Worm (Caenorhabditis elegans) whole organism, late embryonic: Measurements from ENCODE around the gene AH6.17.

Experiments
- C38D4.7 ChIP-seq: fragments of 200-800 bp; sonication (Bioruptor generic); optimal IDR thresholded peaks from 2 replicates; lab custom pipeline; 2018; ENCODE audit warnings: mild to moderate bottlenecking, missing genetic modification characterization, moderate library complexity, missing compliant biosample characterization
- K02D7.2 ChIP-seq: sonication (generic microtip); optimal IDR thresholded peaks from 2 replicates; lab custom pipeline; 2017; ENCODE audit warnings: mild to moderate bottlenecking, missing genetic modification characterization, missing compliant biosample characterization
- K09A11.1 ChIP-seq: sonication (generic microtip); optimal IDR thresholded peaks from 2 replicates; lab custom pipeline; 2017; ENCODE audit warnings: antibody characterized with exemption, mild to moderate bottlenecking, missing genetic modification characterization, missing compliant biosample characterization; ENCODE audit not compliant: insufficient read depth
- T23F11.4 ChIP-seq: fragments of 200-800 bp; sonication (Bioruptor generic); optimal IDR thresholded peaks from 2 replicates; lab custom pipeline; 2018; ENCODE audit warnings: mild to moderate bottlenecking, missing genetic modification characterization, missing compliant biosample characterization
- Y22D7AL.16 ChIP-seq: sonication (generic microtip); optimal IDR thresholded peaks from 2 replicates; lab custom pipeline; 2016; ENCODE audit warnings: missing genetic modification characterization, missing compliant biosample characterization
- ama-1 ChIP-seq: fragments of 150-350 bp; optimal IDR thresholded peaks from 2 replicates; lab custom pipeline; 2014
- ceh-14 ChIP-seq: sonication (generic microtip); optimal IDR thresholded peaks from 2 replicates; lab custom pipeline; 2016; ENCODE audit warnings: missing genotype, missing genetic modification characterization, missing compliant biosample characterization
- ceh-18 ChIP-seq: sonication (generic microtip); optimal IDR thresholded peaks from 2 replicates; lab custom pipeline; 2016; ENCODE audit warnings: missing genetic modification characterization, missing compliant biosample characterization
- ceh-19 ChIP-seq: fragments of 200-800 bp; sonication (Bioruptor generic); optimal IDR thresholded peaks from 2 replicates; lab custom pipeline; 2018; ENCODE audit warnings: mild to moderate bottlenecking, missing genetic modification characterization, missing compliant biosample characterization
- ceh-2 ChIP-seq: sonication (generic microtip); optimal IDR thresholded peaks from 2 replicates; lab custom pipeline; 2016; ENCODE audit warnings: missing genotype, missing genetic modification characterization, missing compliant biosample characterization
- ceh-22 ChIP-seq: sonication (generic microtip); optimal IDR thresholded peaks from 2 replicates; lab custom pipeline; 2017; ENCODE audit warnings: missing biosample characterization, missing genetic modification characterization
- ceh-24 ChIP-seq: sonication (generic microtip); optimal IDR thresholded peaks from 2 replicates; lab custom pipeline; 2016; ENCODE audit warnings: mild to moderate bottlenecking, missing genetic modification characterization, missing compliant biosample characterization
- ceh-30 ChIP-seq: fragments of 150-350 bp; optimal IDR thresholded peaks from 2 replicates; lab custom pipeline; 2014; ENCODE audit warnings: missing biosample characterization, missing genetic modification characterization
- ceh-31 ChIP-seq: sonication (generic microtip); optimal IDR thresholded peaks from 2 replicates; lab custom pipeline; 2016; ENCODE audit warnings: missing genetic modification characterization, missing compliant biosample characterization
- ceh-34 ChIP-seq: sonication (generic microtip); optimal IDR thresholded peaks from 2 replicates; lab custom pipeline; 2016; ENCODE audit warnings: mild to moderate bottlenecking, missing genetic modification characterization, missing compliant biosample characterization
- ceh-6 ChIP-seq: fragments of 200-800 bp; sonication (Bioruptor generic); optimal IDR thresholded peaks from 2 replicates; lab custom pipeline; 2018; ENCODE audit warnings: mild to moderate bottlenecking, missing genetic modification characterization, missing compliant biosample characterization
- che-1 ChIP-seq: sonication (generic microtip); optimal IDR thresholded peaks from 2 replicates; lab custom pipeline; 2016; ENCODE audit warnings: mild to moderate bottlenecking, missing genetic modification characterization, missing compliant biosample characterization
- elt-2 ChIP-seq: sonication (generic microtip); optimal IDR thresholded peaks from 2 replicates; lab custom pipeline; 2016; ENCODE audit warnings: missing genetic modification reagents, missing genetic modification characterization, missing compliant biosample characterization
- elt-4 ChIP-seq: sonication (generic microtip); optimal IDR thresholded peaks from 2 replicates; lab custom pipeline; 2016; ENCODE audit warnings: missing genetic modification characterization, missing compliant biosample characterization
- eyg-1 ChIP-seq: sonication (generic microtip); optimal IDR thresholded peaks from 2 replicates; lab custom pipeline; 2016; ENCODE audit warnings: missing genotype, missing genetic modification characterization, missing compliant biosample characterization
- fkh-10 ChIP-seq: fragments of 150-350 bp; optimal IDR thresholded peaks from 2 replicates; lab custom pipeline; 2014; ENCODE audit warnings: missing biosample characterization, missing genetic modification reagents, missing genetic modification characterization
- gmeb-2 ChIP-seq: sonication (generic microtip); optimal IDR thresholded peaks from 2 replicates; lab custom pipeline; 2016; ENCODE audit warnings: missing genetic modification characterization, inconsistent platforms, missing compliant biosample characterization
- hlh-13 ChIP-seq: fragments of 200-800 bp; sonication (Bioruptor generic); optimal IDR thresholded peaks from 2 replicates; lab custom pipeline; 2018; ENCODE audit warnings: mild to moderate bottlenecking, missing genetic modification characterization, missing compliant biosample characterization
- hlh-15 ChIP-seq: sonication (generic microtip); optimal IDR thresholded peaks from 2 replicates; lab custom pipeline; 2016; ENCODE audit warnings: missing genetic modification characterization, missing compliant biosample characterization
- hlh-6 ChIP-seq: sonication (generic microtip); optimal IDR thresholded peaks from 2 replicates; lab custom pipeline; 2016; ENCODE audit warnings: missing genotype, missing genetic modification characterization, missing compliant biosample characterization
- hlh-8 ChIP-seq: sonication (generic microtip); optimal IDR thresholded peaks from 2 replicates; lab custom pipeline; 2016; ENCODE audit warnings: missing genotype, missing genetic modification characterization, missing compliant biosample characterization
- lim-6 ChIP-seq: sonication (generic microtip); optimal IDR thresholded peaks from 2 replicates; lab custom pipeline; 2016; ENCODE audit warnings: missing genetic modification characterization, missing compliant biosample characterization
- nfya-1 ChIP-seq: sonication (generic microtip); optimal IDR thresholded peaks from 2 replicates; lab custom pipeline; 2017; ENCODE audit warnings: missing genetic modification characterization, mild to moderate bottlenecking, missing compliant biosample characterization, antibody characterized with exemption, moderate library complexity
- nhr-232 ChIP-seq: sonication (generic microtip); optimal IDR thresholded peaks from 2 replicates; lab custom pipeline; 2016; ENCODE audit warnings: missing genetic modification characterization, missing compliant biosample characterization
- npax-4 ChIP-seq: sonication (generic microtip); optimal IDR thresholded peaks from 2 replicates; lab custom pipeline; 2016; ENCODE audit warnings: missing genetic modification characterization, missing compliant biosample characterization
- pag-3 ChIP-seq: sonication (generic microtip); optimal IDR thresholded peaks from 2 replicates; lab custom pipeline; 2016; ENCODE audit warnings: missing compliant biosample characterization, missing genetic modification characterization, borderline replicate concordance
- pax-1 ChIP-seq: fragments of 150-350 bp; optimal IDR thresholded peaks from 2 replicates; lab custom pipeline; 2014; ENCODE audit warnings: missing biosample characterization, missing genetic modification characterization
- pha-2 ChIP-seq: sonication (generic microtip); optimal IDR thresholded peaks from 2 replicates; lab custom pipeline; 2017; ENCODE audit warnings: mild to moderate bottlenecking, missing genetic modification characterization, missing compliant biosample characterization
- pha-4 ChIP-seq: fragments of 150-350 bp; optimal IDR thresholded peaks from 2 replicates; lab custom pipeline; 2018; ENCODE audit warnings: missing biosample characterization, missing genetic modification reagents, missing genetic modification characterization
- pqm-1 ChIP-seq: sonication (generic microtip); optimal IDR thresholded peaks from 2 replicates; lab custom pipeline; 2016; ENCODE audit warnings: missing genetic modification characterization, missing compliant biosample characterization
- pros-1 ChIP-seq: fragments of 150-350 bp; optimal IDR thresholded peaks from 2 replicates; lab custom pipeline; 2014; ENCODE audit warnings: missing biosample characterization, missing genetic modification reagents, missing genetic modification characterization
- ref-2 ChIP-seq: sonication (generic microtip); optimal IDR thresholded peaks from 2 replicates; lab custom pipeline; 2016; ENCODE audit warnings: missing genetic modification characterization, missing compliant biosample characterization
- rnt-1 ChIP-seq: sonication (generic microtip); optimal IDR thresholded peaks from 2 replicates; lab custom pipeline; 2016; ENCODE audit warnings: missing genetic modification characterization, missing compliant biosample characterization
- sox-2 ChIP-seq: fragments of 200-800 bp; sonication (Bioruptor generic); IDR thresholded peaks from 2 replicates; pipeline ENCODE4 v1.3.6; 2022; ENCODE audit warnings: missing genetic modification reagents, missing genetic modification characterization, missing compliant biosample characterization
- sox-4 ChIP-seq: sonication (generic microtip); optimal IDR thresholded peaks from 2 replicates; lab custom pipeline; 2017; ENCODE audit warnings: mild to moderate bottlenecking, missing genetic modification characterization, inconsistent platforms, missing compliant biosample characterization
- syd-9 ChIP-seq: sonication (generic microtip); optimal IDR thresholded peaks from 2 replicates; lab custom pipeline; 2016; ENCODE audit warnings: mild to moderate bottlenecking, missing genetic modification characterization, moderate library complexity, missing compliant biosample characterization
- tbx-2 ChIP-seq: sonication (generic microtip); optimal IDR thresholded peaks from 2 replicates; lab custom pipeline; 2016; ENCODE audit warnings: missing genetic modification characterization, missing compliant biosample characterization
- tbx-7 ChIP-seq: sonication (generic microtip); optimal IDR thresholded peaks from 2 replicates; lab custom pipeline; 2016; ENCODE audit warnings: missing genotype, missing genetic modification characterization, missing compliant biosample characterization
- unc-3 ChIP-seq, 2 experiments: fragments of 200-800 bp in 1 of 2; sonication (Bioruptor generic) in 1 of 2; sonication (generic microtip) in 1 of 2; conservative IDR thresholded peaks in 1 of 2; optimal IDR thresholded peaks in 1 of 2; 2 replicates each; pipeline versions ENCODE4 v1.3.6 to Lab custom; 2016 to 2022; ENCODE audit warnings: missing compliant biosample characterization in 2 of 2, missing genetic modification characterization in 2 of 2, missing genetic modification reagents in 1 of 2
- unc-42 ChIP-seq: sonication (generic microtip); optimal IDR thresholded peaks from 2 replicates; lab custom pipeline; 2016; ENCODE audit warnings: missing genotype, missing genetic modification characterization, missing compliant biosample characterization
- unc-55 ChIP-seq: sonication (generic microtip); optimal IDR thresholded peaks from 2 replicates; lab custom pipeline; 2017; ENCODE audit warnings: missing biosample characterization, missing genetic modification reagents, missing genetic modification characterization
- unc-86 ChIP-seq: sonication (generic microtip); optimal IDR thresholded peaks from 2 replicates; lab custom pipeline; 2016; ENCODE audit warnings: missing genetic modification characterization, missing compliant biosample characterization
- ztf-16 ChIP-seq: sonication (generic microtip); optimal IDR thresholded peaks from 2 replicates; lab custom pipeline; 2017; ENCODE audit warnings: missing genetic modification characterization, missing compliant biosample characterization

Gene AH6.17

ce11 chrII:9489922-9490321 is 33.0 kb upstream of the AH6.17 start:
- TF ChIP-seq hlh-13 (GFP tag; lab: Kevin White, UChicago) (no peak), pros-1 (tag; lab: Kevin White, UChicago) (no peak), eyg-1 (no peak), ref-2 (no peak), ceh-34 (tag; lab: Kevin White, UChicago) (no peak)

- TF ChIP-seq hlh-13 (GFP tag; lab: Kevin White, UChicago) (no peak), T23F11.4 (GFP tag; lab: Kevin White, UChicago) (no peak), pha-2 (tag; lab: Kevin White, UChicago) (no peak), pha-4 (tag; lab: Kevin White, UChicago) (no peak), Y22D7AL.16 (tag; lab: Kevin White, UChicago) (no peak), elt-2 (no peak), ceh-30 (tag; lab: Kevin White, UChicago) (no peak), unc-42 (tag; lab: Kevin White, UChicago) (no peak), K09A11.1 (tag; lab: Kevin White, UChicago) (no peak), pros-1 (tag; lab: Kevin White, UChicago) (no peak), elt-4 (tag; lab: Kevin White, UChicago) (no peak), ceh-19 (GFP tag; lab: Kevin White, UChicago) (no peak), lim-6 (tag; lab: Kevin White, UChicago) (no peak), hlh-15 (tag; lab: Kevin White, UChicago) (no peak), ama-1 (lab: Kevin White, UChicago) (no peak), sox-4 (no peak), npax-4 (tag; lab: Kevin White, UChicago) (no peak), ceh-18 (no peak), pag-3 (tag; lab: Kevin White, UChicago) (no peak)
- TF ChIP-seq, all 69 proteins: peak for 0
Measured at ce11 chrII:9490589-9490988, 32.4 kb upstream of the AH6.17 start.

- TF ChIP-seq K09A11.1 (tag; lab: Kevin White, UChicago) = no peak
- peak; percentile 60 for TF ChIP-seq ref-2
- no peak for TF ChIP-seq ztf-16 (tag; lab: Kevin White, UChicago)
- TF ChIP-seq C38D4.7 = no peak
- TF ChIP-seq pqm-1 = no peak
- no peak for TF ChIP-seq che-1
- TF ChIP-seq ceh-31 (tag; lab: Kevin White, UChicago) = peak; percentile 29
- peak; percentile 51 for TF ChIP-seq unc-55 (GFP tag; lab: Kevin White, UChicago)
- TF ChIP-seq pag-3 (tag; lab: Kevin White, UChicago) = no peak
- TF ChIP-seq ceh-24 (tag; lab: Kevin White, UChicago) = no peak
- TF ChIP-seq pha-4 (tag; lab: Kevin White, UChicago) = no peak
- no peak for TF ChIP-seq fkh-10 (GFP tag; lab: Kevin White, UChicago)
- TF ChIP-seq tbx-7 (tag; lab: Kevin White, UChicago) = no peak
- TF ChIP-seq sox-4 = no peak
- TF ChIP-seq ceh-22 (tag; lab: Kevin White, UChicago) = peak; percentile 29
- TF ChIP-seq T23F11.4 (GFP tag; lab: Kevin White, UChicago) = no peak
- TF ChIP-seq eyg-1 = no peak
- no peak for TF ChIP-seq nhr-232 (tag; lab: Kevin White, UChicago)
- no peak for TF ChIP-seq unc-86
- TF ChIP-seq nfya-1 (tag; lab: Kevin White, UChicago) = peak; percentile 31
- no peak for TF ChIP-seq ceh-6 (GFP tag; lab: Kevin White, UChicago)
- TF ChIP-seq syd-9 (tag; lab: Kevin White, UChicago) = no peak
- peak; percentile 31 for TF ChIP-seq hlh-8
- TF ChIP-seq ceh-2 (tag; lab: Kevin White, UChicago) = peak; percentile 36
- peak; percentile 31 for TF ChIP-seq tbx-2 (tag; lab: Kevin White, UChicago)
- TF ChIP-seq Y22D7AL.16 (tag; lab: Kevin White, UChicago) = no peak
- peak; percentile 52 for TF ChIP-seq rnt-1 (tag; lab: Kevin White, UChicago)
- TF ChIP-seq ceh-19 (GFP tag; lab: Kevin White, UChicago) = no peak
- TF ChIP-seq hlh-6 (tag; lab: Kevin White, UChicago) = no peak
- no peak for TF ChIP-seq unc-3 (GFP tag; conservative IDR thresholded peaks at IDR 0.05; lab: Robert Waterston, UW)
- TF ChIP-seq unc-3 (tag; optimal IDR thresholded peaks at IDR 0.05; lab: Kevin White, UChicago) = no peak
- TF ChIP-seq pax-1 (tag; lab: Kevin White, UChicago) = no peak
- TF ChIP-seq gmeb-2 = no peak
- no peak for TF ChIP-seq K02D7.2 (tag; lab: Kevin White, UChicago)
- no peak for TF ChIP-seq ceh-14 (tag; lab: Kevin White, UChicago)
- peak; percentile 32; the same call in 1 of the 2 replicates for TF ChIP-seq sox-2 (GFP tag; lab: Robert Waterston, UW)
Measured at ce11 chrII:9491045-9491444, 31.9 kb upstream of the AH6.17 start.
